Worm (Caenorhabditis elegans) whole organism, L4/young adult: ENCODE results near the gene lys-1.

Experiments used
- W03F9.2 ChIP-seq: fragments of 150-350 bp; optimal IDR thresholded peaks from 2 replicates; lab custom pipeline; 2014; ENCODE audit warnings: missing biosample characterization, missing genetic modification characterization
- dao-5 ChIP-seq: sonication (generic microtip); optimal IDR thresholded peaks from 2 replicates; lab custom pipeline; 2016; ENCODE audit warnings: missing genotype, missing genetic modification characterization, moderate library complexity, missing compliant biosample characterization
- him-1 ChIP-seq: sonication (generic microtip); optimal IDR thresholded peaks from 2 replicates; lab custom pipeline; 2016; ENCODE audit warnings: missing genotype, missing genetic modification reagents, missing genetic modification characterization, missing compliant biosample characterization

The lys-1 gene

ce11 chrV:10246967-10247366 lies 30.7 kb upstream of the lys-1 start:
- no peak for TF ChIP-seq W03F9.2 (tag; lab: Kevin White, UChicago)
- no peak for TF ChIP-seq him-1 (tag; lab: Kevin White, UChicago)
- no peak for TF ChIP-seq dao-5 (tag; lab: Kevin White, UChicago)

- TF ChIP-seq dao-5 (tag; lab: Kevin White, UChicago) (no peak), W03F9.2 (tag; lab: Kevin White, UChicago) (no peak), him-1 (tag; lab: Kevin White, UChicago) (no peak)
Observed at ce11 chrV:10247673-10248239, 29.9 kb upstream of the lys-1 start.

DNA sequence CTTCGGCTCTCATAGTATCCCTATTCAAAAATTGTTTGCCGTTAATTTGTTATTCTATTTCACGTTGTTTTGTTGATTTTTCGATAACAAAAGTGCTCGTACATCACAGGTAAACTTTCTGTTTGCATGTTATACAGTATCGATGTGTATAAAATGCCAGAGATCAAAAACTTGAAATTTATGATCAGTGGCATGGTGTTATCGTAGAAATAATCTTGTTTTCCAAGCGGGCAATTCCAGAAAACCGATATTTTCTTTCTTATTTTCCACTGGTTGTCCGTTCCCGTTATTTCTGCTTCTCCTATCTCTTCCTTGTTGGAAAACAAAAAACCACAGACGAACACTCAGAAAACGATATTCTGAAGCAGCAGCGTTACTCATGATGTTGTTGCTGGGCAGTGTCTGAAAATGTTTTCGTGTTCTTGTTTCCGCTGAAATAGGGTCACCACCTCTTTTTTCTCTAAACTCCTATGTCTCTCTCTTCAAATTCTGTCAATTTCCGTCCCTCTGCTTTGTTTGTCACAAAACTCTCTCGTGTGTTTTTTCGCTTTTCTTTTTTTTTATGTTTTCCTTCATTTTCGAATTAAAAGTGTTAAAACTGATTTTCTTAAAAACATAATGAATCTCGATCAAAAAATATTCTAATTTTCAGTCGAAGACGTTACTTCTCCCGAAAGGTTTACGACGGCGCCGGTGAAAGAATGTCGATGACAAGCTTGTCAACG lies 29.3 kb upstream of the lys-1 start, which contains the start of gene akt-1:
akt-1 (plus strand) TSS at position 651 of the 725 bp plus-strand sequence.
- TF ChIP-seq W03F9.2 (tag; lab: Kevin White, UChicago) (no peak), him-1 (tag; lab: Kevin White, UChicago) (no peak), dao-5 (tag; lab: Kevin White, UChicago) (no peak)

DNA sequence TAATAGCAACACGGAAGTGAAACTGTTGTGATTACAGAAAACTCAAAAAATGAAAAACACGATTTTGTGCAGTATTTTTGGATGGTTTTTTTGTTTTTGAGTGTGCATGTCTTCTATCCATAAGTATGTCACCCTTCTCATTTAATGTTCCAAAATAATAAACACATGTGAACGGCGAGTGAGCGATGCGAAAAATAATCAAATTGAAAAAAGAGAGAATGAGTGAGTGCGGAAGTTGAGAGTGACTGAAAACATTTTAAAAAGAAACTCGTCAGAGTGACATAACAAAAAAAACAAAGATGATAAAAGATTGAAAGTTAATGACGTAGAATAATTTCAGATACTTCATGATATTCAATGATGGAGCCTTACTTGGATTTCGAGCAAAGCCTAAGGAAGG lies 28.2 kb upstream of the lys-1 start:
- TF ChIP-seq dao-5 (tag; lab: Kevin White, UChicago) (no peak), W03F9.2 (tag; lab: Kevin White, UChicago) (no peak), him-1 (tag; lab: Kevin White, UChicago) (no peak)

DNA sequence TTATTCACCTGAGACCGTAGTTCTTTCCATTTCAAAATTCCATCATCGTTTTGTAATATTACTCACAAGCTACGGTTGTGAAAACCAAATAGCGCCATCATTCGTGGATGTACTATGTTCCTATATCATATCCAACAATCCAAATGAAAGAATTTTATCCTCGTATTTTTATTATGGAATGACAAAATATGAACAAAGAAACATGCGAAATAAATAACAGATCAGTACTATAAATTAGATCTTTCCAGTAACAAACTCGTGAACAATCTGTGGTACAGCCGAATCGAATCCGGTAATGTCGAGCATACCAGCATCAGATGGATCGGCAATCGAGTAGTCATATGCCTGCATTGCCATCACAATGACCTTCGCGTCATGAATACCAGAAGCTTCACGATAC lies 25.0 kb upstream of the lys-1 start:
- TF ChIP-seq W03F9.2 (tag; lab: Kevin White, UChicago): no peak

DNA sequence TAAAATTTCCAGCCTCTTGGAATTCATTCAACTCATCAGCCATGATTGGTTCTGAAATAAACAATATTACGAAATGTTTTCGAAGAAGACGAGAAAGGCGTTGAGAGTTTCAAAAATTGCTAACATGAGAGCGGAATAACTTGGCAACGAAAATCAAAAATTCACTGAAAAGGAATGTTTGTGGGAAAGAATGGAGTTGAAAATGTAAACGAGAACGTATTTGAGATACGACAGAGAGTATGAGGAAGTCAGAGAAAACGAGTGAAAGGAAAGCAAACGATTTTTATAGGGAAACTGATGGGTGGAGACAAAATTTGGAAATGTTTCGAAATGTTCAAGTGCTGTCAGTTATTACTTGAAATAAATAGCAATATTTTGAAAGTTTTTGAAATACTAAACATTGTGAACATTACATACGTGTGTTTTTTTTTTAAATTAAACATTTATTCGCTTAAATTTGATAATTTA lies 22.7 kb upstream of the lys-1 start, which contains the start of gene rop-1:
rop-1 (minus strand) TSS at position 51 of the 468 bp plus-strand sequence.
- TF ChIP-seq W03F9.2 (tag; lab: Kevin White, UChicago) (no peak), dao-5 (tag; lab: Kevin White, UChicago) (no peak), him-1 (tag; lab: Kevin White, UChicago) (no peak)

DNA sequence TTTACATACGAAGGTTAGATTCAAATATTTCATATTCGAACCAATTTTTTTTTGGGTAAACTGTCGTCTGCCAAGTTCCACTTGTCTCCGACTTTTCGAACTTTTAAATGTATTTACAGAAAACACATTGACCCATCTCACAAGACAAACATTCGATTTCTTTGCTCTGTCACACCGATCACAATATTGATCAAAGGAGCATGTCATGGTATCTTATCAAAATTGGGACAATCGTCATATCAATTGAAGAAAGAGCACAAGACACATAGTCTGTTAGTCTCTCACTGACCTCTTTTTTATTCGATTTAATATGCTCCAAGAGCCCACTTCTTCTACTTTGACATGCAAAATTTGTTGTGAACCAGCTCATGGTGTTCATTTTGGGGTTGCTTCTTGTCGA lies 21.7 kb upstream of the lys-1 start, which contains the start of gene nhr-232:
nhr-232 (plus strand) TSS at position 121 of the 400 bp plus-strand sequence.
- no peak for TF ChIP-seq W03F9.2 (tag; lab: Kevin White, UChicago)
- no peak for TF ChIP-seq him-1 (tag; lab: Kevin White, UChicago)
- no peak for TF ChIP-seq dao-5 (tag; lab: Kevin White, UChicago)

ce11 chrV:10260460-10260859 lies 17.2 kb upstream of the lys-1 start, which contains the start of gene sri-18:
TSS of gene sri-18 (minus strand) at chrV:10260560.
- TF ChIP-seq him-1 (tag; lab: Kevin White, UChicago) (peak; percentile 15), dao-5 (tag; lab: Kevin White, UChicago) (no peak), W03F9.2 (tag; lab: Kevin White, UChicago) (no peak)

DNA sequence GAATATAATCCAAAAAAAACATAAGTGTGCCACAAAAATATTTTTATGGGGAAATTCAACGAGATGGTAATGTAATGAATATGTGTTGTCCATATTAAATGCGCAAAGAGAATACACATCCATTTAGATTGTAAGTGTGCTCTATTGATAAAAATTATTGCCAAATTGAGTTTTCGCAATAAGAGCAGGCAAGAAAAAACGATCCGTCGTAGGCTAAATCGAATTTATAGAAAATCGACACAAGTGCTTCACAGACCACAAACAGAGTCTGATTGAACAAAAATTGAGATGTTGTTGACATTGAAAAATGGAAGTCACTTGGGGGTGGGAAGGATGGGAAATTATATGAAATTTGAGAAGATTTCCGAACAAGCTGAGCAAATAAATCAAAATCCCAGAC lies 12.7 kb upstream of the lys-1 start:
- no peak for TF ChIP-seq him-1 (tag; lab: Kevin White, UChicago)
- no peak for TF ChIP-seq W03F9.2 (tag; lab: Kevin White, UChicago)
- no peak for TF ChIP-seq dao-5 (tag; lab: Kevin White, UChicago)

ce11 chrV:10266050-10266449 lies 11.7 kb upstream of the lys-1 start:
- TF ChIP-seq W03F9.2 (tag; lab: Kevin White, UChicago) (no peak), him-1 (tag; lab: Kevin White, UChicago) (no peak), dao-5 (tag; lab: Kevin White, UChicago) (no peak)

ce11 chrV:10270214-10270613 lies 7.5 kb upstream of the lys-1 start, which contains the start of gene ric-4:
TSS of gene ric-4 (minus strand) at chrV:10270314.
- TF ChIP-seq dao-5 (tag; lab: Kevin White, UChicago): no peak
- no peak for TF ChIP-seq W03F9.2 (tag; lab: Kevin White, UChicago)
- TF ChIP-seq him-1 (tag; lab: Kevin White, UChicago): no peak

DNA sequence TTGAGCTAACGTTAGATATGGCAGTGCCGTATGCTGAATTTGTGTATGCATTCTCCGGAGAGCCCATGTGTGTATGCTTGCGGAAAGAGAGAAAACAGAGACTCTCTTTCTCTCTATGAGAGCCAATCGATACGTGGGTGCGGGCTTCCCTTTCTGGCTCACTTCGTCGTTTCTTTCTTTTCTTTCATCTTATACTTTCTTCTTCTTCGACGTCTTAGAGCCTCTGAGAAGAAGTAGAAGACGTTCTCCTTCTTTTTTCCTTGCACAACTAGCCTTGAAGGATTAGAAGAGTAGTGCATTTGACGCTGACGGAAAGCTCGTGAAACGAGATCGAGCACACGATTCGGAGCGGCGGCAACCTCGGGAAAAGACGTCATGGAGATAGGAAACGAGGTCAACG lies 3.9 kb upstream of the lys-1 start:
- TF ChIP-seq him-1 (tag; lab: Kevin White, UChicago): peak; percentile 46
- no peak for TF ChIP-seq W03F9.2 (tag; lab: Kevin White, UChicago)

DNA sequence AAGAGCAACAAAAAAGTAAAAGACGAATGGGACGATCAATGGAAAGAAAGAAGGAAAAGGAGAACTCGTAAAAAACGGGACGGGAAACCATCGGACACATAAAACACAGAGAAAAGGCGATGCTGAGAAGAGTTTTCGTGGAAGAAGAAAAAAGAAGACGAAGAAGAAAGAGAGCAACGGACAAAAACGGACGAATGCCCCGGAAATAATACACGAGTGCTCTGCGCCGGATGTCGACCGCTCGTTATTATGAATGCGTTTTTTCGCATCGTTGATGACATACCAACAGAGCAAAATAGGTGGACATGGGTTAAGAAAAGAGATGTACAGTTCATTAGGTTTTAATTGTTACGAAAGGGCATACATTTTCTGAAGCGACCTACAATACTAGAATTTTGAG lies 2.1 kb upstream of the lys-1 start, which contains the start of gene Y22F5A.11:
Y22F5A.11 (minus strand) TSS at position 28 of the 400 bp plus-strand sequence.
- TF ChIP-seq him-1 (tag; lab: Kevin White, UChicago): no peak
- no peak for TF ChIP-seq W03F9.2 (tag; lab: Kevin White, UChicago)
- no peak for TF ChIP-seq dao-5 (tag; lab: Kevin White, UChicago)
